Worm (Caenorhabditis elegans) whole organism, L4/young adult: ENCODE measurements around the gene srw-14.

Experiments
- W03F9.2 ChIP-seq: fragments of 150-350 bp; optimal IDR thresholded peaks from 2 replicates; lab custom pipeline; 2014; ENCODE audit warnings: missing biosample characterization, missing genetic modification characterization
- him-1 ChIP-seq: sonication (generic microtip); optimal IDR thresholded peaks from 2 replicates; lab custom pipeline; 2016; ENCODE audit warnings: missing genotype, missing genetic modification reagents, missing genetic modification characterization, missing compliant biosample characterization

DNA sequence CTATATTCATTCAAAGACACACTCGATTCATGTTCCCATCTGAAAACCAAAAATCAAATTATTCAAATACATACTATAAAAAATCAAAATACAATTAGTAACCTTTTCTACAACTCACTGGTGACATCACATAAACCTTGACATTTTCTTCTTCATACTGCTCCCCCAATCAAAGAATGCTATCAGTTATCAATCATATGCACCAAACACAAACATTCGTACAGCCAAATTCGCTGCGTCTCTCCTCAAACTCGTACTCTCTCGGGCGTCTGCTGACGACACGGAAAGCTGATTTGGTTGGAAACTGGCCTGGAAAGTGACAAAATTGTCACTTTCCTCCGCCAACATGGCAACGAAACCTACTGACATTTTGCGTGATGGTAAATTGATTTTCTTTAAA, 33.4 kb upstream of the srw-14 start, which contains the start of gene plc-2:
- TF ChIP-seq W03F9.2 (tag; lab: Kevin White, UChicago): no peak
- no peak for TF ChIP-seq him-1
